Worm (Caenorhabditis elegans): ENCODE results near the gene cpg-1.

DNA sequence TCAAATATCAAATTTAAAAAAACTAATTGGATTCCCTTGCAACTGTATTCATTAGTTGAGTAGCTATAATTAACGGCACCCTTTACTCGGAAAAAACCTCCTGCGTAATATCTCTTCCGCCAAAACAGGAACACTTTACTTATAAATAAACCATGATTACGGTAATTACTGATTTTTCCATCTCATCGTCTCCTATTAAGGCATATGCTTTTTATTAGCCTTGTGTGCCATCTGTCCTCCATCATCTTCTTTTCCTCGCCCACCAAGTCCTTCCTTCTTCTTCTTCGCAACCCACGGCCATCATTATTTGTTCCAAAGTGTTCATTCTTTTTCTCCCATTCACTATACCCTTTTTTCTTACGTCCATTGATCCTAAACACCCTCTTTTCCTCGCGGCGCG, 30.3 kb downstream of the cpg-1 start:
- no peak for TF ChIP-seq pha-4 (tag; optimal IDR thresholded peaks at IDR 0.05)
- TF ChIP-seq unc-39 (tag; optimal IDR thresholded peaks at IDR 0.05): no peak
- no peak for TF ChIP-seq ZK546.5 (tag; optimal IDR thresholded peaks at IDR 0.05)
- TF ChIP-seq nhr-28 (tag; optimal IDR thresholded peaks at IDR 0.05): no peak
- TF ChIP-seq nhr-25 (tag; optimal IDR thresholded peaks at IDR 0.05): no peak
- TF ChIP-seq eor-1 (tag; optimal IDR thresholded peaks at IDR 0.05): no peak
- TF ChIP-seq fkh-10 (GFP tag; optimal IDR thresholded peaks at IDR 0.05): no peak
- TF ChIP-seq nhr-237 (tag; optimal IDR thresholded peaks at IDR 0.05): no peak
- TF ChIP-seq pqm-1 (tag; optimal IDR thresholded peaks at IDR 0.05): no peak

All from whole organism, L3 larva.